Worm (Caenorhabditis elegans): Measurements from ENCODE around the gene let-2.

DNA sequence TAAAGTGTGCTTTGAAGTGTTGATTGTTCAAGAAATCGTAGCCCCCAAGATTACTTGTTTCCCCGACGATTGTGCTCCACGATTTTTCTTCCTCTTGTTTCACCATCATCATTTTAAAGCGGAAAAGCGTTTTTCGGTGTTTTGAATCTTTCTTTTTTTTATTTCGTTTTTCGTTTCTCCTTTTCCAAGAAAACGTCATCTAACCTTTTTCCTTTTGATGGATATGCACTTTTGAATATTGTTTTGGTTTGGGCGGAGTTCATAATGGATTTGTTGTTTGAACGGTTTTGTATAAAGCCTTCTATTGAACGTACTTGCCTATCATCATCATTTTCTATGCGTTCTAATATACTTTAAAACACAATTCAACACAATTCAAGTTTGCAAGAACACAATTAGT is 43.0 kb upstream of the let-2 start, which contains the start of gene F38E9.6:
- TF ChIP-seq sea-1 (GFP tag; conservative IDR thresholded peaks at IDR 0.05) (no peak), F13C5.2 (tag; optimal IDR thresholded peaks at IDR 0.05) (no peak), ama-1 (optimal IDR thresholded peaks at IDR 0.05) (no peak), pes-1 (GFP tag; IDR thresholded peaks at IDR 0.05) (no peak), flt-1 (GFP tag; IDR thresholded peaks at IDR 0.05) (no peak), tra-4 (tag; optimal IDR thresholded peaks at IDR 0.05) (no peak), B0310.2 (tag; optimal IDR thresholded peaks at IDR 0.05) (no peak), tbx-11 (GFP tag; IDR thresholded peaks at IDR 0.05) (no peak), hnd-1 (tag; optimal IDR thresholded peaks at IDR 0.05) (no peak)
